Worm (Caenorhabditis elegans): ENCODE results near the gene nhr-119.

nhr-119 gene

DNA sequence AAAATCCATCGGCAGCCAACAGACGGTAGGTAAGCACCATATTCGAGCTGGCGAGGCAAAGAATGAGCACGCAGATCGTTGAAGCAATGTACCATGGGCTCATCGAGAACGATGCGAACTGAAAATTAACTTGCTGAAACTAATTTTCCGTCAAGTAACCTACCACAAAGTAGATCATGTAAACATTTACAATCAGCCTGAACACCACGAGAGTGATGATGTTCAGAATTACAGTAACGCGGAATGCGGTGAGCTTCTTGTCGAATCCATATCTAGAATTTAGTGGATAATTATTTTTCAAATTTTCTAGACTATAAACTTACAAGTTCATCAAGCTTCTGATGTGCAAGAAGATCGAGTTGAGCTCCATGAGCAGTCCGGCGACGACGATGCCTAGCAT is 29.1 kb upstream of the nhr-119 start:
- TF ChIP-seq skn-1 (tag; optimal IDR thresholded peaks at IDR 0.05) (no peak), snpc-4 (tag; optimal IDR thresholded peaks at IDR 0.05) (no peak), nhr-28 (tag; optimal IDR thresholded peaks at IDR 0.05) (no peak), lin-15B (tag; optimal IDR thresholded peaks at IDR 0.05) (no peak), nhr-11 (tag; optimal IDR thresholded peaks at IDR 0.05) (no peak), ceh-28 (tag; optimal IDR thresholded peaks at IDR 0.05) (no peak), fkh-10 (GFP tag; optimal IDR thresholded peaks at IDR 0.05) (no peak), fos-1 (tag; optimal IDR thresholded peaks at IDR 0.05) (no peak), nhr-12 (tag; optimal IDR thresholded peaks at IDR 0.05) (no peak), ama-1 (optimal IDR thresholded peaks at IDR 0.05) (no peak)

DNA sequence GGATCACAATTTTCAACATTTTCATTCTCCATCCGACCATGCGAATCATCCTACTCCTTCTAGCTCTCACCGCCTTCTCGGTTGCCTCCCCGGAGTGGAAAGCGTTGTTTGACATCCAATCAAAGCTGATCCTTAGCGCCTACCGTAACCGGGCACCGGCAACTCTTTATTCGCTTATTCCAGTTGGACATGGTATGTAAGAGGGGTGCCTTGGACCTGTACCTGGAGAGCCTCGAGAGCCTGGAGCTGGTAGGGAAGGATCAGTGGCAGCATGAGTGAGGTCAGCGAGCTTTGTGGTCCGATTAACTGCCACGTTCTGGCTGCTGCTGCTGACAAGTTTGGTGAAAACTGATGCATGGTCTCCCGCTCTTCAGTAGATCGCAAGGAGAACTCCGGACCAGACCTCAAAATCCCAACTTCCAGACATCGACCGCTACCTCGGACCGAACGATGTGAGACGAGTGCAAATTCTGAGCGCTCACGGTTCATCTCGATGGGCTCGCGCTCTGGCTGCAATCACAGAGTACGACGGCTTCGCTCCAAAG is 27.5 kb upstream of the nhr-119 start, which contains the start of gene K12H6.8:
Gene K12H6.8, plus strand, starts transcription at position 38 of the 545 bp plus-strand sequence.
- TF ChIP-seq fos-1 (tag; optimal IDR thresholded peaks at IDR 0.05), result no peak
- no peak for TF ChIP-seq nhr-23 (tag; optimal IDR thresholded peaks at IDR 0.05)
- TF ChIP-seq nhr-67 (tag; optimal IDR thresholded peaks at IDR 0.05), result no peak
- TF ChIP-seq lsy-12 (tag; optimal IDR thresholded peaks at IDR 0.05), result no peak
- no peak for TF ChIP-seq mml-1 (tag; optimal IDR thresholded peaks at IDR 0.05)
- no peak for TF ChIP-seq nhr-237 (tag; optimal IDR thresholded peaks at IDR 0.05)
- TF ChIP-seq nhr-11 (tag; optimal IDR thresholded peaks at IDR 0.05), result no peak
- no peak for TF ChIP-seq ceh-16 (tag; optimal IDR thresholded peaks at IDR 0.05)
- TF ChIP-seq zag-1 (tag; optimal IDR thresholded peaks at IDR 0.05), result no peak
- no peak for TF ChIP-seq eor-1 (tag; optimal IDR thresholded peaks at IDR 0.05)
- no peak for TF ChIP-seq nhr-43 (tag; optimal IDR thresholded peaks at IDR 0.05; ENCODE audit: poor library complexity, severe bottlenecking)
- TF ChIP-seq nfya-1 (tag; optimal IDR thresholded peaks at IDR 0.05; ENCODE audit: insufficient read depth), result no peak
- no peak for TF ChIP-seq pha-4 (tag; optimal IDR thresholded peaks at IDR 0.05)

DNA sequence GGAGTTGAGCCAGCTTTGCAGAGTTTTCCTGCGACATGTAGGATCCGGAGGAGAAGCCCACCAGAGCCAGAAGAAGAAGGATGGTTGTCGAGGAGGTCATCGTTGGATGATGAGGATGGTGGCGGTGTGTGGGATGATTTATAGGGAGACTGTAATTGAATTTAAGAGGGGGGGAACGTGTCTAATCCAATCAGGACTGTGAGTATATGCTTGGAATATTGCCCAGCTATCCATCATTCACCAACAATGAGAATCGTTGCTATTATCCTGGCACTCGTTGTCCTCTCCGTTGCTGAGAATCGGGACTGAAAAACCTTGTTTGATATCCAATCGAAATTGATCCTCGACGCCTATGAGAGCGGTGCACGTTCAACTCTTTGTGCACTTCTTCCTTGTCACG is 25.7 kb upstream of the nhr-119 start, which contains the start of gene K12H6.5:
Gene K12H6.5, minus strand, starts transcription at position 101 of the 400 bp plus-strand sequence.
- TF ChIP-seq fos-1 (tag; optimal IDR thresholded peaks at IDR 0.05) (no peak), ztf-4 (tag; optimal IDR thresholded peaks at IDR 0.05) (no peak), sea-2 (GFP tag; optimal IDR thresholded peaks at IDR 0.05) (no peak), lsy-12 (tag; optimal IDR thresholded peaks at IDR 0.05) (no peak), pha-4 (tag; optimal IDR thresholded peaks at IDR 0.05) (no peak), lin-15B (tag; optimal IDR thresholded peaks at IDR 0.05) (no peak), nhr-77 (tag; optimal IDR thresholded peaks at IDR 0.05) (no peak), snpc-4 (tag; optimal IDR thresholded peaks at IDR 0.05) (no peak), nhr-28 (tag; optimal IDR thresholded peaks at IDR 0.05) (no peak), nhr-237 (tag; optimal IDR thresholded peaks at IDR 0.05) (no peak)

DNA sequence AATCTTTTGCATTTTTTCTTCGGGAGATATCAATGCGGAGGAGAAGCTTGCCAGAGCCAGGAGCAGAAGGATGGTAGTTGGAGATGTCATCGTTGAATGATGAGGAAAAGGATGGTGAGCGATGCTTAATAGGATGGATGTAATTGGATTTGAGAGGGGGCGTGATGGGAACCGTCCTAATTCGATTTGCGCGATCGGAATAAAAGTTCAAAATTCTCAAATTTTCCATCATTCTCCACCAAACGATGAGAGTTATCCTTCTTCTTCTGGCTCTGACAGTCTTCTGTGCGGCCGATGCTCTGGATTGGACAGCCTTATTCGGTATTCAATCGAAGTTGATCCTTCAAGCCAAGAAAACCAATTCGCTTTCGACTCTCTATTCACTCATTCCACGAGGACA is 23.8 kb upstream of the nhr-119 start, which contains the start of the genes K12H6.4 and K12H6.9:
Gene K12H6.4, minus strand, starts transcription at position 101 of the 400 bp plus-strand sequence.
Gene K12H6.9, plus strand, starts transcription at position 236 of the 400 bp plus-strand sequence.
- TF ChIP-seq nhr-237 (tag; optimal IDR thresholded peaks at IDR 0.05) (no peak), sea-2 (GFP tag; optimal IDR thresholded peaks at IDR 0.05) (no peak), nhr-12 (tag; optimal IDR thresholded peaks at IDR 0.05) (no peak), fos-1 (tag; optimal IDR thresholded peaks at IDR 0.05) (no peak), R02D3.7 (tag; optimal IDR thresholded peaks at IDR 0.05) (no peak), mdl-1 (tag; optimal IDR thresholded peaks at IDR 0.05) (no peak), nhr-25 (tag; optimal IDR thresholded peaks at IDR 0.05) (no peak), egl-5 (tag; optimal IDR thresholded peaks at IDR 0.05) (no peak), nhr-11 (tag; optimal IDR thresholded peaks at IDR 0.05) (no peak), nhr-23 (tag; optimal IDR thresholded peaks at IDR 0.05) (no peak), nhr-28 (tag; optimal IDR thresholded peaks at IDR 0.05) (no peak), nfya-1 (tag; optimal IDR thresholded peaks at IDR 0.05; ENCODE audit: insufficient read depth) (no peak), hmg-11 (tag; optimal IDR thresholded peaks at IDR 0.05) (no peak), ceh-9 (tag; optimal IDR thresholded peaks at IDR 0.05) (no peak)

DNA sequence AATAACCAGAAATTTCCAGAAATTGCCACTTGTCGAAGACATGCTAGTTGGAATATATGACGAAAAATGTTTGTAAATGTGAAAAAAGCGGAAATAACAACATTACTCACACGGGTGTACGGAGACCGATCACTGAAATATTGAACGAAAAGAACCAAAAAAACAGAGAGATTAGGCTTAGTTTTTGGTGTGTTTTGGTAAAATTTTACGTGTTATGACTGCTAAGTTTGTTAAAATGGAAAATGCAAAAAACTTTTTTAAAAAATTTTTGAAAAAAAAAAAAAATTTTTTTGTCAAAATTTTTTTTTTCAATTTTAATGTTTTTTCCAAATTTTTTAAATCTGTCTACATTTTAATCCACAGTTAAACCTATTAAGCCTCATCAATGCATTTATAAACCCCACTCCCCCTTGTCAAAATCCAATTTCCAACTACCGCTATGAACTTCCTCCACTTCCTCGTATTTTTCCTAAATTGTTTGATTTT is 22.1 kb upstream of the nhr-119 start, which contains the start of the genes fut-4 and K12H6.10:
Gene fut-4, minus strand, starts transcription at position 101 of the 486 bp plus-strand sequence.
Gene K12H6.10, plus strand, starts transcription at position 436 of the 486 bp plus-strand sequence.
- TF ChIP-seq nhr-23 (tag; optimal IDR thresholded peaks at IDR 0.05) (no peak), ZK546.5 (tag; optimal IDR thresholded peaks at IDR 0.05) (no peak), nfya-1 (tag; optimal IDR thresholded peaks at IDR 0.05; ENCODE audit: insufficient read depth) (no peak), ceh-16 (tag; optimal IDR thresholded peaks at IDR 0.05) (no peak), mdl-1 (tag; optimal IDR thresholded peaks at IDR 0.05) (no peak), unc-39 (tag; optimal IDR thresholded peaks at IDR 0.05) (no peak), nhr-11 (tag; optimal IDR thresholded peaks at IDR 0.05) (no peak), nhr-12 (tag; optimal IDR thresholded peaks at IDR 0.05) (no peak), nhr-25 (tag; optimal IDR thresholded peaks at IDR 0.05) (no peak), ztf-4 (tag; optimal IDR thresholded peaks at IDR 0.05) (no peak), snpc-4 (tag; optimal IDR thresholded peaks at IDR 0.05) (no peak), egl-5 (tag; optimal IDR thresholded peaks at IDR 0.05) (no peak), egl-27 (tag; optimal IDR thresholded peaks at IDR 0.05) (no peak), zag-1 (tag; optimal IDR thresholded peaks at IDR 0.05) (no peak), elt-2 (tag; optimal IDR thresholded peaks at IDR 0.05) (no peak), jun-1 (tag; optimal IDR thresholded peaks at IDR 0.05) (no peak), fkh-2 (tag; optimal IDR thresholded peaks at IDR 0.05) (no peak)

All from whole organism, L3 larva.